Worm (Caenorhabditis elegans) whole organism, late embryonic: ENCODE measurements around the gene T24E12.13.

Experiments used
- C08G9.2 ChIP-seq: sonication (generic microtip); optimal IDR thresholded peaks from 2 replicates; lab custom pipeline; 2016; ENCODE audit warnings: mild to moderate bottlenecking, missing genetic modification characterization, moderate library complexity, missing compliant biosample characterization
- K09A11.1 ChIP-seq: sonication (generic microtip); optimal IDR thresholded peaks from 2 replicates; lab custom pipeline; 2017; ENCODE audit warnings: antibody characterized with exemption, mild to moderate bottlenecking, missing genetic modification characterization, missing compliant biosample characterization; ENCODE audit not compliant: insufficient read depth
- ahr-1 ChIP-seq: sonication (generic microtip); optimal IDR thresholded peaks from 2 replicates; lab custom pipeline; 2016; ENCODE audit warnings: missing genetic modification characterization, missing compliant biosample characterization
- ama-1 ChIP-seq: fragments of 150-350 bp; optimal IDR thresholded peaks from 2 replicates; lab custom pipeline; 2014
- ceh-14 ChIP-seq: sonication (generic microtip); optimal IDR thresholded peaks from 2 replicates; lab custom pipeline; 2016; ENCODE audit warnings: missing genotype, missing genetic modification characterization, missing compliant biosample characterization
- ceh-18 ChIP-seq: sonication (generic microtip); optimal IDR thresholded peaks from 2 replicates; lab custom pipeline; 2016; ENCODE audit warnings: missing genetic modification characterization, missing compliant biosample characterization
- ceh-19 ChIP-seq: fragments of 200-800 bp; sonication (Bioruptor generic); optimal IDR thresholded peaks from 2 replicates; lab custom pipeline; 2018; ENCODE audit warnings: mild to moderate bottlenecking, missing genetic modification characterization, missing compliant biosample characterization
- ceh-2 ChIP-seq: sonication (generic microtip); optimal IDR thresholded peaks from 2 replicates; lab custom pipeline; 2016; ENCODE audit warnings: missing genotype, missing genetic modification characterization, missing compliant biosample characterization
- ceh-22 ChIP-seq: sonication (generic microtip); optimal IDR thresholded peaks from 2 replicates; lab custom pipeline; 2017; ENCODE audit warnings: missing biosample characterization, missing genetic modification characterization
- ceh-30 ChIP-seq: fragments of 150-350 bp; optimal IDR thresholded peaks from 2 replicates; lab custom pipeline; 2014; ENCODE audit warnings: missing biosample characterization, missing genetic modification characterization
- ceh-31 ChIP-seq: sonication (generic microtip); optimal IDR thresholded peaks from 2 replicates; lab custom pipeline; 2016; ENCODE audit warnings: missing genetic modification characterization, missing compliant biosample characterization
- ceh-48 ChIP-seq: sonication (generic microtip); optimal IDR thresholded peaks from 2 replicates; lab custom pipeline; 2016; ENCODE audit warnings: missing genetic modification characterization, inconsistent platforms, missing compliant biosample characterization
- che-1 ChIP-seq: sonication (generic microtip); optimal IDR thresholded peaks from 2 replicates; lab custom pipeline; 2016; ENCODE audit warnings: mild to moderate bottlenecking, missing genetic modification characterization, missing compliant biosample characterization
- elt-2 ChIP-seq: sonication (generic microtip); optimal IDR thresholded peaks from 2 replicates; lab custom pipeline; 2016; ENCODE audit warnings: missing genetic modification reagents, missing genetic modification characterization, missing compliant biosample characterization
- ets-4 ChIP-seq: sonication (generic microtip); optimal IDR thresholded peaks from 2 replicates; lab custom pipeline; 2016; ENCODE audit warnings: missing genetic modification characterization, missing compliant biosample characterization
- eyg-1 ChIP-seq: sonication (generic microtip); optimal IDR thresholded peaks from 2 replicates; lab custom pipeline; 2016; ENCODE audit warnings: missing genotype, missing genetic modification characterization, missing compliant biosample characterization
- fkh-6 ChIP-seq: sonication (generic microtip); optimal IDR thresholded peaks from 2 replicates; lab custom pipeline; 2016; ENCODE audit warnings: missing genetic modification characterization, missing compliant biosample characterization
- hlh-13 ChIP-seq: fragments of 200-800 bp; sonication (Bioruptor generic); optimal IDR thresholded peaks from 2 replicates; lab custom pipeline; 2018; ENCODE audit warnings: mild to moderate bottlenecking, missing genetic modification characterization, missing compliant biosample characterization
- hlh-15 ChIP-seq: sonication (generic microtip); optimal IDR thresholded peaks from 2 replicates; lab custom pipeline; 2016; ENCODE audit warnings: missing genetic modification characterization, missing compliant biosample characterization
- hlh-6 ChIP-seq: sonication (generic microtip); optimal IDR thresholded peaks from 2 replicates; lab custom pipeline; 2016; ENCODE audit warnings: missing genotype, missing genetic modification characterization, missing compliant biosample characterization
- hlh-8 ChIP-seq: sonication (generic microtip); optimal IDR thresholded peaks from 2 replicates; lab custom pipeline; 2016; ENCODE audit warnings: missing genotype, missing genetic modification characterization, missing compliant biosample characterization
- lin-11 ChIP-seq: fragments of 200-800 bp; sonication (Bioruptor generic); optimal IDR thresholded peaks from 2 replicates; lab custom pipeline; 2018; ENCODE audit warnings: mild to moderate bottlenecking, missing genetic modification characterization, missing compliant biosample characterization
- madf-2 ChIP-seq: sonication (generic microtip); optimal IDR thresholded peaks from 2 replicates; lab custom pipeline; 2017; ENCODE audit warnings: missing genetic modification characterization, missing compliant biosample characterization
- nfya-1 ChIP-seq: sonication (generic microtip); optimal IDR thresholded peaks from 2 replicates; lab custom pipeline; 2017; ENCODE audit warnings: missing genetic modification characterization, mild to moderate bottlenecking, missing compliant biosample characterization, antibody characterized with exemption, moderate library complexity
- npax-4 ChIP-seq: sonication (generic microtip); optimal IDR thresholded peaks from 2 replicates; lab custom pipeline; 2016; ENCODE audit warnings: missing genetic modification characterization, missing compliant biosample characterization
- pax-1 ChIP-seq: fragments of 150-350 bp; optimal IDR thresholded peaks from 2 replicates; lab custom pipeline; 2014; ENCODE audit warnings: missing biosample characterization, missing genetic modification characterization
- pha-2 ChIP-seq: sonication (generic microtip); optimal IDR thresholded peaks from 2 replicates; lab custom pipeline; 2017; ENCODE audit warnings: mild to moderate bottlenecking, missing genetic modification characterization, missing compliant biosample characterization
- ref-2 ChIP-seq: sonication (generic microtip); optimal IDR thresholded peaks from 2 replicates; lab custom pipeline; 2016; ENCODE audit warnings: missing genetic modification characterization, missing compliant biosample characterization
- sox-2 ChIP-seq: fragments of 200-800 bp; sonication (Bioruptor generic); IDR thresholded peaks from 2 replicates; pipeline ENCODE4 v1.3.6; 2022; ENCODE audit warnings: missing genetic modification reagents, missing genetic modification characterization, missing compliant biosample characterization
- sox-4 ChIP-seq: sonication (generic microtip); optimal IDR thresholded peaks from 2 replicates; lab custom pipeline; 2017; ENCODE audit warnings: mild to moderate bottlenecking, missing genetic modification characterization, inconsistent platforms, missing compliant biosample characterization
- syd-9 ChIP-seq: sonication (generic microtip); optimal IDR thresholded peaks from 2 replicates; lab custom pipeline; 2016; ENCODE audit warnings: mild to moderate bottlenecking, missing genetic modification characterization, moderate library complexity, missing compliant biosample characterization
- tbx-2 ChIP-seq: sonication (generic microtip); optimal IDR thresholded peaks from 2 replicates; lab custom pipeline; 2016; ENCODE audit warnings: missing genetic modification characterization, missing compliant biosample characterization
- tbx-7 ChIP-seq: sonication (generic microtip); optimal IDR thresholded peaks from 2 replicates; lab custom pipeline; 2016; ENCODE audit warnings: missing genotype, missing genetic modification characterization, missing compliant biosample characterization
- ttx-3 ChIP-seq: sonication (generic microtip); optimal IDR thresholded peaks from 2 replicates; lab custom pipeline; 2016; ENCODE audit warnings: missing genetic modification reagents, missing genetic modification characterization, missing compliant biosample characterization
- unc-3 ChIP-seq, 2 experiments: fragments of 200-800 bp in 1 of 2; sonication (Bioruptor generic) in 1 of 2; sonication (generic microtip) in 1 of 2; conservative IDR thresholded peaks in 1 of 2; optimal IDR thresholded peaks in 1 of 2; 2 replicates each; pipeline versions ENCODE4 v1.3.6 to Lab custom; 2016 to 2022; ENCODE audit warnings: missing compliant biosample characterization in 2 of 2, missing genetic modification characterization in 2 of 2, missing genetic modification reagents in 1 of 2
- unc-42 ChIP-seq: sonication (generic microtip); optimal IDR thresholded peaks from 2 replicates; lab custom pipeline; 2016; ENCODE audit warnings: missing genotype, missing genetic modification characterization, missing compliant biosample characterization
- unc-86 ChIP-seq: sonication (generic microtip); optimal IDR thresholded peaks from 2 replicates; lab custom pipeline; 2016; ENCODE audit warnings: missing genetic modification characterization, missing compliant biosample characterization

Gene T24E12.13

DNA sequence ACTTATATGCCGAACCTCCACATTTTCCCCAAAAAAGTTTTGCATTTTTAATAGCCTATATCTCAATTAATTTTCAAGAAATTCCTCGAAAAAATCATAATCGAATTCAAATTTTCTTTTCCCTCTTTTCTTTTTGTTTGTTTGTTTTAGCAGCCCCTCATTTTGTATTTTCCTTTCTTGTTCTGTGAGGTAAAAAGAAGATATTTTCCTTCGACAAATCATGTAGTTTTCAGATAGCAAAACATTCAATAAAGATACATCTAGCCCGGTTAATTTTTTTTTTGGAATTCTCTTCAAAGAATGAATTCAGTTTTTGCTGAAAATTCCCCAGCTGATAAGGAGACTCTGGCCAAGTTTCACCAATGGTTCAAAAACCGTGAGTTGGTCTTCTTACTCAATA lies 11.5 kb upstream of the T24E12.13 start, which contains the start of gene T24E12.3:
T24E12.3 (plus strand) TSS at position 301 of the 400 bp plus-strand sequence.
- no peak for TF ChIP-seq sox-2 (GFP tag; lab: Robert Waterston, UW)
- TF ChIP-seq ceh-31, result no peak
- TF ChIP-seq fkh-6 (tag; lab: Kevin White, UChicago), result no peak
- no peak for TF ChIP-seq tbx-7 (tag; lab: Kevin White, UChicago)
- TF ChIP-seq unc-42 (tag; lab: Kevin White, UChicago), result no peak
- no peak for TF ChIP-seq ets-4 (tag; lab: Kevin White, UChicago)
- TF ChIP-seq ceh-18 (tag; lab: Kevin White, UChicago), result no peak
- no peak for TF ChIP-seq unc-3 (GFP tag; conservative IDR thresholded peaks at IDR 0.05; lab: Robert Waterston, UW)
- TF ChIP-seq unc-3 (tag; optimal IDR thresholded peaks at IDR 0.05; lab: Kevin White, UChicago), result no peak
- TF ChIP-seq pax-1, result no peak
- no peak for TF ChIP-seq eyg-1
- no peak for TF ChIP-seq sox-4
- TF ChIP-seq elt-2, result no peak
- TF ChIP-seq che-1 (tag; lab: Kevin White, UChicago), result no peak
- no peak for TF ChIP-seq hlh-8 (tag; lab: Kevin White, UChicago)
- TF ChIP-seq, all 69 proteins: peak for 0

DNA sequence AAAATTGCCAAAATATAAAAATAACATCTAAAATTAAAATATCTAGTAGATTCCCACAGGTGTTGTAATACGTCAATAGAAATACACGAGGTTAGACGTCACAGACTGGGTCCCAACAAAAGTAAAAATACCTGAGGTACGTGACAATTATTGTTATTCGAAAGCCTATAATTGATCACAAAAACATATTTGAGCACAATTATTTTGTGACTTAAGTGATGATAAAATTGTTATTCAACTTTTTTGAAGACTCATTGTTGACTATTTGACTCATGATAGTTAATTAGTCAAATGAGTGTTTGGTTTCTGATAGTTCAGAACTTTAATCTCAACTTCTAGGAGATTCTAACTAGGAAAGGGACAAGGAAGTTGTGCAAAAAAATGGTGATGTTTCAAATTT lies 9.4 kb upstream of the T24E12.13 start:
- TF ChIP-seq K09A11.1 (tag; lab: Kevin White, UChicago), result no peak
- no peak for TF ChIP-seq ceh-19
- no peak for TF ChIP-seq ama-1
- no peak for TF ChIP-seq hlh-13 (GFP tag; lab: Kevin White, UChicago)
- TF ChIP-seq ceh-48 (tag; lab: Kevin White, UChicago), result no peak
- TF ChIP-seq npax-4 (tag; lab: Kevin White, UChicago), result no peak
- TF ChIP-seq hlh-6 (tag; lab: Kevin White, UChicago), result no peak
- no peak for TF ChIP-seq hlh-15 (tag; lab: Kevin White, UChicago)
- TF ChIP-seq, all 69 proteins: peak for 0

DNA sequence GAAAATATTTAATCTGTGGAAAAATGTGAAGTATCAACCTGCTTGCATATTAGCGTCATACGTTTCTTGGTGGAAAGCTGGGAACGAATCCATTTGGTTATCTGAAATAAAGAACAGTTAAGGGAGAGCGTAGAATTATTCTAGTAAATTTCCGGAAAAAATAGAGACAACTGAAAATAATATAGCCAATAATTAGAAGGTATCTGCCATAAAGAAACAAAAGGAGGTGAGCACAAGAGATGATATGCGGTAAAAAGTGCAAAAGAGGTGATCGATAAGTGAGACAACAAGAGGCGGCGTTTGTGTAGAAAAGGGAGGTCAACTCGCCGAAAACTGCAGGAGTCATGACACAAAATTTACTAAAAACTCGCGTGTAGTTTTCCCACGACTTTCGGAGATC lies 7.8 kb upstream of the T24E12.13 start, which contains the start of gene T24E12.11:
T24E12.11 (minus strand) TSS at position 101 of the 400 bp plus-strand sequence.
- TF ChIP-seq ceh-19 (no peak), tbx-2 (tag; lab: Kevin White, UChicago) (no peak), pha-2 (tag; lab: Kevin White, UChicago) (no peak), fkh-6 (tag; lab: Kevin White, UChicago) (no peak)

DNA sequence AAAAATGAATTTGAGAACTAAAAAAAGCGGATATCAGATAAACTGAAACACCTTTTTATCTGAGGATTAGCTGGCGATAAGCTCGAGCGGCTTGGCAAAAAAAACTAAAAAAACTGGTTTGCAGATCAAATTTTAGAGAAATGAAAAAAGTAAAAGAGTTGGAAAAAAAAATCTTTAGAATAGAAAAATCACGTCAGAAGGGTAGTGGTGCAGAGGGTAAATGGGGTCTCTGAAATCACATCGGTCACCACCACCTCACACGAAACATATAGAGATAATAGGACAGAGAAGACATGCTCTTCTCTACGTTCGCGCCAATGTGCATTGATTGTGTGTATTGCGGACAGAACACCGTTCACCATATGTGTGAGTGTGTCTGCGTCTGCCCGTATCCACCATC lies 6.0 kb upstream of the T24E12.13 start:
- no peak for TF ChIP-seq C08G9.2 (tag; lab: Kevin White, UChicago)
- no peak for TF ChIP-seq hlh-8 (tag; lab: Kevin White, UChicago)
- TF ChIP-seq ceh-14 (tag; lab: Kevin White, UChicago), result no peak
- no peak for TF ChIP-seq unc-86

DNA sequence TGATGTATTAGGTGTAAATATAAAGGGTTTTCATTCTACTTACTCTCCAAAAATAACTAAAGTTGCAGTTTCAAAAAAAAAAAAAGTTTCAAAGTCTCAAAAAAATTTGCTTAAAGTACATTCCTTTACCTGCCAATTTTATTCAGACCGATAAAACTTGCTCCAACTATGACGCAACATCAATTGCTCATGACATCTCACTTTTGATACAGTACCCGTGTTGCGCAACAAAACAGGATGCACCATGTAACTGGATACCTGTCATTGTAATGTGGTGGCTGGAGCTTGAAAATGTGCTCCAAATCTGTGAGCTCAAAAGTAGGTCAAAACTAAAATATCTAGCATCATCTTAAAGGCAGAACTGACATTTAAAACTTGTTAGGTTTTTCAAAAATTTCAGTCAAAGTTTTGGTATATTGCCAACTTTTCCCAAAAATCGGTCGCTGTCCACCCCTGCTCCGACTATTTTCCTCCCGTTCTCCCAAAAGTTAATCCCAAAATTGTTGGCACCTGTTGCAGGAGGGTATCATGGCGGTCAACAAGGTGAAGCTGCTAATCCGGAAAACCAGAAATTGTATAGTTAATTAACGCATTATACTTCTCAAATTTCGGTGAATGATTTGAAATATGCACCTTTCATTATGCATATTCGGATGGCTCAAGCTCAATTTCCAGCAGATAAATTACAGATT lies 4.8 kb upstream of the T24E12.13 start, which contains the start of gene T24E12.2:
T24E12.2 (plus strand) TSS at position 642 of the 692 bp plus-strand sequence.
- TF ChIP-seq ceh-30 (tag; lab: Kevin White, UChicago) (no peak), ceh-2 (tag; lab: Kevin White, UChicago) (no peak), ref-2 (tag; lab: Kevin White, UChicago) (no peak), ahr-1 (tag; lab: Kevin White, UChicago) (no peak)

DNA sequence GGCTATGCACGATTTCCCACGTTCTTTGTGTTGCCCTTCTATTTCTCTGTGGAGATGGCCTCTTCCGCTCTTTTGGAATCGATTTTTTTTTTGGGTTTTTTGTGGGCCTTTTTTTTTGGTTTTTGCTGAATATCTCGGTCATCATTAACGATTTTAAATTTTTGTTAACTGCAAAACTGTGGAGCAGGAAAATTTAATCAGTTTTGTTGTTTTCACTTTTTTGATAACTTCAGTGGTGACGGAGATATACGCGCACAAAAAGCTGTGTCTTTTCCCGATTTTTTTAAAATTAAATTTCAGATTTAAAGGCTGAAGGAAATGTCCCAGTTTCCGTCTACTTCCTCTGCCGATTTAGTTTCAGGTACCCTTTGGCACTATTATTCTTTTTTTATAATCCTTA lies 2.0 kb upstream of the T24E12.13 start, which contains the start of gene T24E12.1:
T24E12.1 (plus strand) TSS at position 301 of the 400 bp plus-strand sequence.
- no peak for TF ChIP-seq ceh-22 (tag; lab: Kevin White, UChicago)
- TF ChIP-seq ttx-3 (tag; lab: Kevin White, UChicago), result no peak
- no peak for TF ChIP-seq syd-9 (tag; lab: Kevin White, UChicago)
- TF ChIP-seq K09A11.1 (tag; lab: Kevin White, UChicago), result no peak
- no peak for TF ChIP-seq lin-11
- no peak for TF ChIP-seq ama-1
- TF ChIP-seq madf-2, result no peak
- TF ChIP-seq hlh-13 (GFP tag; lab: Kevin White, UChicago), result no peak
- TF ChIP-seq nfya-1 (tag; lab: Kevin White, UChicago), result no peak
